Worm (Caenorhabditis elegans): Measurements from ENCODE around the gene Y57G11C.8.

DNA sequence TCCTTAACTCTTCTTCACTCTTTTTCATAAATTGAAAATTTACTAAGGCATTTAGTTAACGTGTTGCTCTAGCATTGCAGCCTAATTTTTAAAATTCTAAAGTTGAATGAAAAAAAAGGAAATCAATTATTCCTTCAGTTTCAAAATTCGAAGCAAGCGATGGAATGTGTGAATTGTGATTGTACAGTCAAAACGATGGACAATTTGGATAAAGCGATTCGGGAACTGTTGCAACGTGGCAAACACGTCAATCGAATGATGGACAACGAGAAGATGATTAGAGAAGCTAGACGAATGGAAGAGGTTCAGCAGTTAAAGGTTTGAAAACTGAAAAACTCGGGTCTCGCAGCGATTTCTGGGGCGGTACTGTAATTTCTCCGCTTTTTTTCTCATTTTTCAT lies 17.5 kb downstream of the Y57G11C.8 start, which contains the start of gene Y57G11C.14:
- TF ChIP-seq T22C8.4 (GFP tag; IDR thresholded peaks at IDR 0.05), result no peak
- TF ChIP-seq tab-1 (GFP tag; IDR thresholded peaks at IDR 0.05), result no peak
- TF ChIP-seq flt-1 (GFP tag; IDR thresholded peaks at IDR 0.05), result no peak
- no peak for TF ChIP-seq ztf-23 (GFP tag; IDR thresholded peaks at IDR 0.05)
- TF ChIP-seq med-1 (GFP tag; optimal IDR thresholded peaks at IDR 0.05; ENCODE audit: insufficient read depth), result no peak

All from whole organism, midembryonic.